Worm (Caenorhabditis elegans) whole organism, young adult: ENCODE data around the gene hpo-8.

Source experiments
- C06A6.2 ChIP-seq: fragments of 200-800 bp; sonication (Bioruptor generic); conservative IDR thresholded peaks from 2 replicates; pipeline ENCODE4 v1.3.6; 2022; ENCODE audit warnings: missing genetic modification characterization, missing compliant biosample characterization
- C17E4.6 ChIP-seq: fragments of 200-800 bp; sonication (Bioruptor generic); IDR thresholded peaks from 2 replicates; pipeline ENCODE4 v1.3.6; 2022; ENCODE audit warnings: missing genetic modification reagents, missing genetic modification characterization, missing compliant biosample characterization
- D2030.7 ChIP-seq: fragments of 200-800 bp; sonication (Bioruptor generic); IDR thresholded peaks from 2 replicates; pipeline ENCODE4 v1.3.6; 2022; ENCODE audit warnings: missing genetic modification reagents, missing genetic modification characterization, missing compliant biosample characterization
- F33H1.4 ChIP-seq: fragments of 200-800 bp; sonication (Bioruptor generic); IDR thresholded peaks from 2 replicates; pipeline ENCODE4 v1.3.6; 2022; ENCODE audit warnings: missing genetic modification reagents, missing genetic modification characterization, missing compliant biosample characterization
- F49E8.2 ChIP-seq: sonication (generic microtip); optimal IDR thresholded peaks from 3 replicates; lab custom pipeline; 2017; ENCODE audit warnings: missing genetic modification characterization, mild to moderate bottlenecking, missing compliant biosample characterization, antibody characterized with exemption, moderate library complexity; ENCODE audit not compliant: insufficient read depth
- F52B5.7 ChIP-seq: sonication (generic microtip); optimal IDR thresholded peaks from 2 replicates; lab custom pipeline; 2016; ENCODE audit warnings: mild to moderate bottlenecking, missing genetic modification characterization, missing compliant biosample characterization
- K11D2.4 ChIP-seq: fragments of 200-800 bp; sonication (Bioruptor generic); IDR thresholded peaks from 2 replicates; pipeline ENCODE4 v1.3.6; 2022; ENCODE audit warnings: missing genetic modification reagents, missing genetic modification characterization, missing compliant biosample characterization
- T07F8.4 ChIP-seq: sonication (generic microtip); optimal IDR thresholded peaks from 2 replicates; lab custom pipeline; 2016; ENCODE audit warnings: mild to moderate bottlenecking, missing genetic modification characterization, moderate library complexity, missing compliant biosample characterization
- Y53F4B.3 ChIP-seq: fragments of 200-800 bp; sonication (Bioruptor generic); IDR thresholded peaks from 2 replicates; pipeline ENCODE4 v1.3.6; 2022; ENCODE audit warnings: missing genetic modification reagents, missing genetic modification characterization, missing compliant biosample characterization
- Y53G8AR.9 ChIP-seq: fragments of 200-800 bp; sonication (Bioruptor generic); conservative IDR thresholded peaks from 2 replicates; pipeline ENCODE4 v1.3.6; 2022; ENCODE audit warnings: missing genetic modification reagents, missing genetic modification characterization, missing compliant biosample characterization
- Y67H2A.10 ChIP-seq: fragments of 200-800 bp; sonication (Bioruptor generic); conservative IDR thresholded peaks from 2 replicates; pipeline ENCODE4 v1.3.6; 2022; ENCODE audit warnings: missing genetic modification reagents, missing genetic modification characterization, missing compliant biosample characterization
- Y95B8A.8 ChIP-seq: fragments of 200-800 bp; sonication (Bioruptor generic); IDR thresholded peaks from 2 replicates; pipeline ENCODE4 v1.3.6; 2022; ENCODE audit warnings: missing genetic modification reagents, missing genetic modification characterization, missing compliant biosample characterization
- atf-7 ChIP-seq: sonication (generic microtip); optimal IDR thresholded peaks from 2 replicates; lab custom pipeline; 2017; ENCODE audit warnings: mild to moderate bottlenecking, missing genetic modification characterization, missing compliant biosample characterization
- athp-1 ChIP-seq: sonication (generic microtip); optimal IDR thresholded peaks from 2 replicates; lab custom pipeline; 2017; ENCODE audit warnings: mild to moderate bottlenecking, missing genetic modification characterization, missing compliant biosample characterization
- attf-3 ChIP-seq: fragments of 200-800 bp; sonication (Bioruptor generic); conservative IDR thresholded peaks from 2 replicates; pipeline ENCODE4 v1.3.6; 2022; ENCODE audit warnings: missing genetic modification reagents, missing genetic modification characterization, missing compliant biosample characterization
- attf-6 ChIP-seq: fragments of 200-800 bp; sonication (Bioruptor generic); IDR thresholded peaks from 2 replicates; pipeline ENCODE4 v1.3.6; 2022; ENCODE audit warnings: missing genetic modification reagents, missing genetic modification characterization, missing compliant biosample characterization
- bed-1 ChIP-seq: fragments of 200-800 bp; sonication (Bioruptor generic); IDR thresholded peaks from 2 replicates; pipeline ENCODE4 v1.3.6; 2022; ENCODE audit warnings: missing genetic modification reagents, missing genetic modification characterization, missing compliant biosample characterization
- bed-2 ChIP-seq: fragments of 200-800 bp; sonication (Bioruptor generic); IDR thresholded peaks from 2 replicates; pipeline ENCODE4 v1.3.6; 2022; ENCODE audit warnings: missing genetic modification reagents, missing genetic modification characterization, missing compliant biosample characterization
- cebp-2 ChIP-seq: fragments of 200-800 bp; sonication (Bioruptor generic); IDR thresholded peaks from 2 replicates; pipeline ENCODE4 v1.3.6; 2022; ENCODE audit warnings: missing genetic modification characterization, missing compliant biosample characterization
- ceh-40 ChIP-seq: fragments of 200-800 bp; sonication (Bioruptor generic); IDR thresholded peaks from 2 replicates; pipeline ENCODE4 v1.3.6; 2022; ENCODE audit warnings: missing genetic modification characterization, missing compliant biosample characterization
- ceh-58 ChIP-seq: fragments of 200-800 bp; sonication (Bioruptor generic); IDR thresholded peaks from 2 replicates; pipeline ENCODE4 v1.3.6; 2022; ENCODE audit warnings: missing genetic modification characterization, missing compliant biosample characterization
- ceh-91 ChIP-seq: fragments of 200-800 bp; sonication (Bioruptor generic); IDR thresholded peaks from 2 replicates; pipeline ENCODE4 v1.3.6; 2022; ENCODE audit warnings: missing genetic modification reagents, missing genetic modification characterization, missing compliant biosample characterization
- dox-1 ChIP-seq: fragments of 200-800 bp; sonication (Bioruptor generic); IDR thresholded peaks from 2 replicates; pipeline ENCODE4 v1.3.6; 2022; ENCODE audit warnings: missing genetic modification reagents, missing genetic modification characterization, missing compliant biosample characterization
- dpff-1 ChIP-seq: sonication (generic microtip); optimal IDR thresholded peaks from 2 replicates; lab custom pipeline; 2017; ENCODE audit warnings: mild to moderate bottlenecking, missing genetic modification characterization, missing compliant biosample characterization
- dpl-1 ChIP-seq: fragments of 150-350 bp; optimal IDR thresholded peaks from 2 replicates; lab custom pipeline; 2014; ENCODE audit warnings: missing biosample characterization, missing genetic modification reagents, missing genetic modification characterization
- fkh-3 ChIP-seq: sonication (generic microtip); optimal IDR thresholded peaks from 2 replicates; lab custom pipeline; 2016; ENCODE audit warnings: mild to moderate bottlenecking, missing genetic modification characterization, missing compliant biosample characterization
- him-1 ChIP-seq: sonication (generic microtip); optimal IDR thresholded peaks from 2 replicates; lab custom pipeline; 2016; ENCODE audit warnings: missing genotype, missing genetic modification reagents, missing genetic modification characterization, missing compliant biosample characterization
- hlh-12 ChIP-seq: sonication (generic microtip); optimal IDR thresholded peaks from 2 replicates; lab custom pipeline; 2016; ENCODE audit warnings: missing genetic modification characterization, missing compliant biosample characterization
- hmg-20 ChIP-seq: fragments of 200-800 bp; sonication (Bioruptor generic); IDR thresholded peaks from 2 replicates; pipeline ENCODE4 v1.3.6; 2022; ENCODE audit warnings: missing genetic modification reagents, missing genetic modification characterization, missing compliant biosample characterization
- hrde-1 ChIP-seq: sonication (generic microtip); optimal IDR thresholded peaks from 2 replicates; lab custom pipeline; 2016; ENCODE audit warnings: missing genetic modification characterization, mild to moderate bottlenecking, missing compliant biosample characterization, moderate library complexity, missing genotype, missing genetic modification reagents, borderline replicate concordance
- lag-1 ChIP-seq: fragments of 200-800 bp; sonication (Bioruptor generic); IDR thresholded peaks from 2 replicates; pipeline ENCODE4 v1.3.6; 2022; ENCODE audit warnings: missing genetic modification reagents, missing genetic modification characterization, missing compliant biosample characterization
- lin-26 ChIP-seq: fragments of 200-800 bp; sonication (Bioruptor generic); IDR thresholded peaks from 2 replicates; pipeline ENCODE4 v1.3.6; 2022; ENCODE audit warnings: missing genetic modification reagents, missing genetic modification characterization, missing compliant biosample characterization
- lin-40 ChIP-seq: sonication (generic microtip); optimal IDR thresholded peaks from 2 replicates; lab custom pipeline; 2016; ENCODE audit warnings: missing genetic modification characterization, mild to moderate bottlenecking, missing compliant biosample characterization, missing genotype, missing genetic modification reagents
- lin-54 ChIP-seq: fragments of 200-800 bp; sonication (Bioruptor generic); optimal IDR thresholded peaks from 2 replicates; lab custom pipeline; 2018; ENCODE audit warnings: mild to moderate bottlenecking, missing genetic modification characterization, missing compliant biosample characterization
- lir-1 ChIP-seq: fragments of 200-800 bp; sonication (Bioruptor generic); conservative IDR thresholded peaks from 2 replicates; pipeline ENCODE4 v1.3.6; 2022; ENCODE audit warnings: missing genetic modification reagents, missing genetic modification characterization, missing compliant biosample characterization
- madf-8 ChIP-seq: fragments of 200-800 bp; sonication (Bioruptor generic); conservative IDR thresholded peaks from 2 replicates; pipeline ENCODE4 v1.3.6; 2022; ENCODE audit warnings: missing genetic modification reagents, missing genetic modification characterization, missing compliant biosample characterization
- mcd-1 ChIP-seq: fragments of 200-800 bp; sonication (Bioruptor generic); IDR thresholded peaks from 2 replicates; pipeline ENCODE4 v1.3.6; 2022; ENCODE audit warnings: missing genetic modification reagents, missing genetic modification characterization, missing compliant biosample characterization
- nfya-1 ChIP-seq: sonication (generic microtip); optimal IDR thresholded peaks from 2 replicates; lab custom pipeline; 2017; ENCODE audit warnings: antibody characterized with exemption, missing compliant biosample characterization, missing genetic modification characterization, borderline replicate concordance; ENCODE audit not compliant: insufficient read depth
- nfya-2 ChIP-seq: fragments of 200-800 bp; sonication (Bioruptor generic); IDR thresholded peaks from 2 replicates; pipeline ENCODE4 v1.3.6; 2022; ENCODE audit warnings: missing genetic modification reagents, missing genetic modification characterization, missing compliant biosample characterization
- nhr-80 ChIP-seq: sonication (generic microtip); optimal IDR thresholded peaks from 2 replicates; lab custom pipeline; 2016; ENCODE audit warnings: missing genetic modification characterization, missing compliant biosample characterization
- nhr-90 ChIP-seq: sonication (generic microtip); optimal IDR thresholded peaks from 2 replicates; lab custom pipeline; 2016; ENCODE audit warnings: missing genotype, mild to moderate bottlenecking, missing genetic modification characterization, missing compliant biosample characterization
- rcor-1 ChIP-seq: fragments of 200-800 bp; sonication (Bioruptor generic); IDR thresholded peaks from 2 replicates; pipeline ENCODE4 v1.3.6; 2022; ENCODE audit warnings: missing genetic modification reagents, missing genetic modification characterization, missing compliant biosample characterization
- snpc-1.1 ChIP-seq: sonication (generic microtip); optimal IDR thresholded peaks from 2 replicates; lab custom pipeline; 2017; ENCODE audit warnings: missing genetic modification characterization, mild to moderate bottlenecking, missing compliant biosample characterization, antibody characterized with exemption, moderate library complexity, missing genotype, missing genetic modification reagents; ENCODE audit not compliant: insufficient read depth
- somi-1 ChIP-seq: fragments of 200-800 bp; sonication (Bioruptor generic); optimal IDR thresholded peaks from 2 replicates; lab custom pipeline; 2018; ENCODE audit warnings: mild to moderate bottlenecking, missing genetic modification characterization, missing compliant biosample characterization
- sptf-2 ChIP-seq: fragments of 200-800 bp; sonication (Bioruptor generic); optimal IDR thresholded peaks from 2 replicates; lab custom pipeline; 2018; ENCODE audit warnings: mild to moderate bottlenecking, missing genetic modification characterization, missing compliant biosample characterization
- unc-62 ChIP-seq: fragments of 150-350 bp; optimal IDR thresholded peaks from 2 replicates; lab custom pipeline; 2014; ENCODE audit warnings: missing biosample characterization, missing genetic modification reagents, missing genetic modification characterization
- zim-3 ChIP-seq: sonication (generic microtip); optimal IDR thresholded peaks from 2 replicates; lab custom pipeline; 2017; ENCODE audit warnings: mild to moderate bottlenecking, missing genetic modification characterization, moderate library complexity, missing compliant biosample characterization
- ztf-25 ChIP-seq: fragments of 200-800 bp; sonication (Bioruptor generic); IDR thresholded peaks from 2 replicates; pipeline ENCODE4 v1.3.6; 2022; ENCODE audit warnings: missing genetic modification reagents, missing genetic modification characterization, missing compliant biosample characterization
- ztf-26 ChIP-seq: sonication (generic microtip); optimal IDR thresholded peaks from 2 replicates; lab custom pipeline; 2017; ENCODE audit warnings: missing genetic modification characterization, missing compliant biosample characterization

Gene hpo-8

DNA sequence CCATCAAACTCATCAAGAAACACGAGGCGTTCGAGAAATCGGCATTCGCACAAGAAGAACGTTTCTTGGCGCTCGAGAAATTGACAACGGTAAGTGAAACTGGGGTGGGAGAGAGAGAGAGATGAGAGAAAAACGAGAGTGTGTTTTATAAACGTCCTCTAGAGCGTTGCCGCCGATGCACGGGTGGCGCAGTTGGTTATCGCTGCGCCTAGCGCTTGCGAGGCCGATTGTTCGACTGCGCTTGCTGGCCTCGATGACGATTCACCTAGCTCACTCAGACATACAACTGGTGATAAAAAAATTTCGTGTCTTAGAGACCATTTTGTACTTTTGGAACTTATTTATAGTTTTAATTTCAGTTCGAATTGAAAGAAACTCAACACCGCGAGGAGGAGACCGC lies 49.7 kb downstream of the hpo-8 start (continued):
- TF ChIP-seq Y53F4B.3 (no peak), T07F8.4 (peak; percentile 66), hlh-12 (tag; lab: Kevin White, UChicago) (no peak), nhr-80 (tag; lab: Kevin White, UChicago) (peak; percentile 46), hmg-20 (no peak), fkh-3 (tag; lab: Kevin White, UChicago) (peak; percentile 78), dpff-1 (tag; lab: Kevin White, UChicago) (peak; percentile 44), zim-3 (tag; lab: Kevin White, UChicago) (peak; percentile 41), bed-2 (0 out of 2 replicates have a peak, but pooled peaks have one; percentile 45), ztf-26 (tag; lab: Kevin White, UChicago) (peak; percentile 74), ceh-58 (GFP tag; lab: Robert Waterston, UW) (no peak), C17E4.6 (GFP tag; lab: Robert Waterston, UW) (no peak), attf-6 (GFP tag; lab: Robert Waterston, UW) (no peak), somi-1 (GFP tag; lab: Kevin White, UChicago) (peak; percentile 21), C06A6.2 (GFP tag; lab: Robert Waterston, UW) (no peak), madf-8 (no peak), cebp-2 (GFP tag; lab: Robert Waterston, UW) (no peak), ceh-91 (GFP tag; lab: Robert Waterston, UW) (no peak), attf-3 (GFP tag; lab: Robert Waterston, UW) (peak; percentile 57; the same call in 1 of the 2 replicates), athp-1 (tag; lab: Kevin White, UChicago) (peak; percentile 75), lir-1 (GFP tag; lab: Robert Waterston, UW) (no peak), dox-1 (GFP tag; lab: Robert Waterston, UW) (peak; percentile 84), dpl-1 (no peak), unc-62 (no peak), ztf-25 (GFP tag; lab: Robert Waterston, UW) (peak; percentile 67; the same call in 1 of the 2 replicates), bed-1 (GFP tag; lab: Robert Waterston, UW) (no peak; the same call in 1 of the 2 replicates), nfya-1 (tag; lab: Kevin White, UChicago) (no peak), ceh-40 (GFP tag; lab: Robert Waterston, UW) (peak; percentile 69; the same call in 1 of the 2 replicates), hrde-1 (tag; lab: Kevin White, UChicago) (peak; percentile 78), him-1 (tag; lab: Kevin White, UChicago) (peak; percentile 90), atf-7 (tag; lab: Kevin White, UChicago) (peak; percentile 63), F52B5.7 (tag; lab: Kevin White, UChicago) (peak; percentile 68), nhr-90 (tag; lab: Kevin White, UChicago) (peak; percentile 82), Y95B8A.8 (GFP tag; lab: Robert Waterston, UW) (no peak), mcd-1 (GFP tag; lab: Robert Waterston, UW) (peak; percentile 34; the same call in 1 of the 2 replicates), Y67H2A.10 (GFP tag; lab: Robert Waterston, UW) (0 out of 2 replicates have a peak, but pooled peaks have one; percentile 15), lag-1 (GFP tag; lab: Robert Waterston, UW) (no peak), F49E8.2 (tag; lab: Kevin White, UChicago) (peak; percentile 38), Y53G8AR.9 (GFP tag; lab: Robert Waterston, UW) (0 out of 2 replicates have a peak, but pooled peaks have one; percentile 56), lin-40 (tag; lab: Kevin White, UChicago) (peak; percentile 68), snpc-1.1 (tag; lab: Kevin White, UChicago) (peak; percentile 42), sptf-2 (peak; percentile 50), K11D2.4 (GFP tag; lab: Robert Waterston, UW) (no peak), nfya-2 (GFP tag; lab: Robert Waterston, UW) (no peak), F33H1.4 (GFP tag; lab: Robert Waterston, UW) (0 out of 2 replicates have a peak, but pooled peaks have one; percentile 21), D2030.7 (GFP tag; lab: Robert Waterston, UW) (peak; percentile 76), lin-26 (peak; percentile 94), lin-54 (peak; percentile 68), rcor-1 (GFP tag; lab: Robert Waterston, UW) (peak; percentile 43; the same call in 1 of the 2 replicates)
